Worm (Caenorhabditis elegans): ENCODE data around the gene Y4C6B.4.

DNA sequence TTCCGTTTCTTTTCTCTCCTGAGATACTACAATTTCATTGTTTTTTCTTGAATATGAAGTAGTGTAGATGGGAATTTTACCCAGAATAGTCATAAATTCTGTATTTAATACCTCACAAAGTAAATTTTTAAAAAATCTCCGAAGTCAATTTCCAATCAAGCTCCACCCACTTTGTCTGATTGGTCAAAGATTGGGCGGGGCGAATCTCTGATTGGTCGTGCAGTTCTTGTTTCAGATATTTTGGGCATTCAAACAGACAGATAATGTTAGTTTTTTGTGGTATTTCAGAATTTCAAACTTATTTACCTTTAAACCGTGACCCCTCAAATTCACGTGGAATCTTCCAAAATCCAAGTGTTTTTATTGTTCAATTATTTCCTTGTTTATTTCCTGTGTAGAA lies 34.3 kb downstream of the Y4C6B.4 start, which contains the start of gene F41H10.5:
- TF ChIP-seq unc-55 (GFP tag; optimal IDR thresholded peaks at IDR 0.05): no peak
- no peak for TF ChIP-seq sma-9 (GFP tag; optimal IDR thresholded peaks at IDR 0.05)
- no peak for TF ChIP-seq sma-9 (tag; optimal IDR thresholded peaks at IDR 0.05)
- no peak for TF ChIP-seq ztf-4 (tag; optimal IDR thresholded peaks at IDR 0.05)
- TF ChIP-seq ceh-82 (tag; optimal IDR thresholded peaks at IDR 0.05): no peak
- no peak for TF ChIP-seq snpc-4 (tag; optimal IDR thresholded peaks at IDR 0.05)
- no peak for TF ChIP-seq sma-3 (GFP tag; optimal IDR thresholded peaks at IDR 0.05)
